Worm (Caenorhabditis elegans): ENCODE measurements around the gene clic-1.

DNA sequence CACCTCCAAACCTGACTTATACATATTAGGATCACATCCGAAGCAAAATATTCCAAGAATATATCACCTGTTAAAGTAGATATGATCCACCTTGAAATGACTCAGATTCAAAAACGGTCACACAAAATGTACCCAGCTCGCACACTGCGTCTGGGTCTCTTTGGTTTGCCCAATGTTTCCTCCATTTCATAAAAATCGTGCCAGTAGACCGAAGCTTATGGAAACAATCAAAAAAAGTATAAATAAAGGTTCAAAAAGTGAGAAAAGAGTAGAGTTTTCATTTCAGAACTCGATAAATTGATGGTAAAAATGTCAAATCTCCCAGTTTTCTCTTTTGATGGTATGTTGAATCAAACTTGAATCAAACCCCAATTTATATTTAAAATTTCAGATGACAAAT is 3.0 kb upstream of the clic-1 start, which contains the start of gene srr-9:
- TF ChIP-seq pqm-1 (tag; optimal IDR thresholded peaks at IDR 0.05) (no peak), pax-1 (tag; optimal IDR thresholded peaks at IDR 0.05) (no peak)

Measured in whole organism, late embryonic.